Fruit fly (Drosophila melanogaster): Measurements from ENCODE around the gene hep.

Gene hep

dm6 chrX:13131063-13131773, 41.0 kb upstream of the hep start (continued):
- TF ChIP-seq stwl (tag; optimal IDR thresholded peaks at IDR 0.05) (peak; percentile 6), C15 (GFP tag; IDR thresholded peaks at IDR 0.05) (peak; percentile 98), wek (GFP tag; optimal IDR thresholded peaks at IDR 0.05) (peak; percentile 96), CG12659 (GFP tag; optimal IDR thresholded peaks at IDR 0.05) (peak; percentile 99), CG10431 (GFP tag; optimal IDR thresholded peaks at IDR 0.05) (peak; percentile 91), CG11456 (GFP tag; IDR thresholded peaks at IDR 0.05) (peak; percentile 100), Antp (GFP tag; optimal IDR thresholded peaks at IDR 0.05) (peak; percentile 100), HmgZ (tag; optimal IDR thresholded peaks at IDR 0.05) (peak; percentile 99), da (GFP tag; optimal IDR thresholded peaks at IDR 0.05) (peak; percentile 98), Chrac-16 (GFP tag; optimal IDR thresholded peaks at IDR 0.05) (peak; percentile 99), Rx (GFP tag; IDR thresholded peaks at IDR 0.05) (peak; percentile 99), org-1 (GFP tag; optimal IDR thresholded peaks at IDR 0.05) (peak; percentile 99), Bteb2 (GFP tag; optimal IDR thresholded peaks at IDR 0.05) (peak; percentile 99), CG14667 (GFP tag; IDR thresholded peaks at IDR 0.05) (peak; percentile 99), cg (GFP tag; optimal IDR thresholded peaks at IDR 0.05) (no peak), CG7928 (GFP tag; optimal IDR thresholded peaks at IDR 0.05) (peak; percentile 85), CG10654 (GFP tag; optimal IDR thresholded peaks at IDR 0.05) (peak; percentile 99), pum (GFP tag; optimal IDR thresholded peaks at IDR 0.05) (peak; percentile 99), phol (tag; optimal IDR thresholded peaks at IDR 0.05) (peak; percentile 95), prd (optimal IDR thresholded peaks at IDR 0.05) (no peak), prd (GFP tag; IDR thresholded peaks at IDR 0.05) (peak; percentile 99), CG6689 (GFP tag; IDR thresholded peaks at IDR 0.05) (peak; percentile 98), Mes4 (GFP tag; optimal IDR thresholded peaks at IDR 0.05) (peak; percentile 99), otp (GFP tag; IDR thresholded peaks at IDR 0.05) (peak; percentile 99), CG11085 (GFP tag; IDR thresholded peaks at IDR 0.05) (peak; percentile 99), tio (GFP tag; optimal IDR thresholded peaks at IDR 0.05) (peak; percentile 97), crc (GFP tag; optimal IDR thresholded peaks at IDR 0.05) (peak; percentile 99), CG2120 (GFP tag; optimal IDR thresholded peaks at IDR 0.05) (peak; percentile 100), CG1024 (GFP tag; IDR thresholded peaks at IDR 0.05) (peak; percentile 97), D (optimal IDR thresholded peaks at IDR 0.05) (no peak), D (GFP tag; optimal IDR thresholded peaks at IDR 0.05) (peak; percentile 97), mld (GFP tag; IDR thresholded peaks at IDR 0.05; ENCODE audit: partially characterized antibody) (no peak), NfI (GFP tag; optimal IDR thresholded peaks at IDR 0.05) (peak; percentile 99), CG18764 (GFP tag; optimal IDR thresholded peaks at IDR 0.05) (peak; percentile 97), CG12155 (GFP tag; optimal IDR thresholded peaks at IDR 0.05) (peak; percentile 99), inv (GFP tag; IDR thresholded peaks at IDR 0.05; ENCODE audit: partially characterized antibody) (peak; percentile 18; the same call in 1 of the 2 replicates), ap (GFP tag; IDR thresholded peaks at IDR 0.05) (peak; percentile 98), CG30403 (GFP tag; optimal IDR thresholded peaks at IDR 0.05) (peak; percentile 99), NC2α (GFP tag; optimal IDR thresholded peaks at IDR 0.05) (peak; percentile 96), Xbp1 (GFP tag; optimal IDR thresholded peaks at IDR 0.05) (peak; percentile 99), CrebB (tag; optimal IDR thresholded peaks at IDR 0.05) (peak; percentile 98), odd (GFP tag; optimal IDR thresholded peaks at IDR 0.05) (peak; percentile 98), H15 (GFP tag; IDR thresholded peaks at IDR 0.05) (peak; percentile 99), Fer2 (tag; optimal IDR thresholded peaks at IDR 0.05) (peak; percentile 97), CG14965 (GFP tag; optimal IDR thresholded peaks at IDR 0.05; ENCODE audit: borderline replicate concordance) (peak; percentile 90), psq (GFP tag; optimal IDR thresholded peaks at IDR 0.05) (peak; percentile 93), bigmax (GFP tag; optimal IDR thresholded peaks at IDR 0.05) (peak; percentile 80), chinmo (GFP tag; IDR thresholded peaks at IDR 0.05; ENCODE audit: partially characterized antibody) (peak; percentile 88; the same call in 3 of the 4 replicates), CG12942 (GFP tag; optimal IDR thresholded peaks at IDR 0.05) (peak; percentile 99), BEAF-32 (GFP tag; optimal IDR thresholded peaks at IDR 0.05) (peak; percentile 38)

Measured in whole organism, embryonic.